Fruit fly (Drosophila melanogaster) whole organism, wandering third instar larva: ENCODE results near the gene CG13360.

Experiments used
- CG32264 ChIP-seq: fragments of 200-800 bp; sonication (Bioruptor generic); optimal IDR thresholded peaks from 2 replicates; lab custom pipeline; 2016; ENCODE audit warnings: missing biosample characterization, missing genetic modification characterization
- CG9705 ChIP-seq: fragments of 200-800 bp; sonication (Bioruptor generic); optimal IDR thresholded peaks from 2 replicates; lab custom pipeline; 2018; ENCODE audit warnings: missing biosample characterization, mild to moderate bottlenecking, missing genetic modification characterization
- CrebA ChIP-seq: fragments of 200-800 bp; sonication (Bioruptor generic); optimal IDR thresholded peaks from 2 replicates; lab custom pipeline; 2016; ENCODE audit warnings: missing biosample characterization, mild to moderate bottlenecking, missing genetic modification characterization, borderline replicate concordance
- Dfd ChIP-seq: fragments of >200 bp; optimal IDR thresholded peaks from 2 replicates; lab custom pipeline; 2017; ENCODE audit warnings: missing biosample characterization, missing genetic modification characterization
- GATAd ChIP-seq: sonication (Bioruptor generic); optimal IDR thresholded peaks from 2 replicates; lab custom pipeline; 2016; ENCODE audit warnings: missing biosample characterization, missing genetic modification characterization
- HLH106 ChIP-seq: fragments of 200-800 bp; optimal IDR thresholded peaks from 3 replicates; lab custom pipeline; 2019; ENCODE audit warnings: missing biosample characterization, mild to moderate bottlenecking, missing genetic modification characterization, moderate library complexity
- Hnf4 ChIP-seq: fragments of 200-800 bp; sonication (Bioruptor generic); optimal IDR thresholded peaks from 2 replicates; lab custom pipeline; 2016; ENCODE audit warnings: missing biosample characterization, mild to moderate bottlenecking, missing genetic modification characterization
- Hr83 ChIP-seq: fragments of 200-300 bp; sonication (Bioruptor generic); optimal IDR thresholded peaks from 2 replicates; lab custom pipeline; 2016; ENCODE audit warnings: missing biosample characterization, mild to moderate bottlenecking, missing genetic modification characterization, moderate library complexity; ENCODE audit not compliant: poor library complexity, severe bottlenecking
- Jra ChIP-seq: sonication (Bioruptor generic); optimal IDR thresholded peaks from 2 replicates; lab custom pipeline; 2016; ENCODE audit warnings: missing biosample characterization, missing genetic modification characterization
- Mio ChIP-seq: sonication (Bioruptor generic); optimal IDR thresholded peaks from 2 replicates; lab custom pipeline; 2016; ENCODE audit warnings: missing biosample characterization, missing genetic modification characterization
- Myc ChIP-seq: fragments of >200 bp; optimal IDR thresholded peaks from 2 replicates; lab custom pipeline; 2017
- N ChIP-seq: fragments of >200 bp; optimal IDR thresholded peaks from 2 replicates; lab custom pipeline; 2018; ENCODE audit warnings: missing biosample characterization, missing external identifiers, missing genetic modification characterization
- OdsH ChIP-seq: fragments of 200-800 bp; sonication (Bioruptor generic); optimal IDR thresholded peaks from 2 replicates; lab custom pipeline; 2016; ENCODE audit warnings: missing biosample characterization, mild to moderate bottlenecking, missing genetic modification characterization
- Sp1 ChIP-seq: fragments of 200-800 bp; sonication (Bioruptor generic); optimal IDR thresholded peaks from 3 replicates; lab custom pipeline; 2019; ENCODE audit warnings: missing biosample characterization, mild to moderate bottlenecking, missing genetic modification characterization, moderate library complexity
- Vsx2 ChIP-seq: fragments of 200-300, 225-300 bp; sonication (Bioruptor generic); optimal IDR thresholded peaks from 2 replicates; lab custom pipeline; 2018; ENCODE audit warnings: missing biosample characterization, missing genetic modification characterization; ENCODE audit not compliant: partially characterized antibody
- brk ChIP-seq: fragments of 200-800 bp; sonication (Bioruptor generic); optimal IDR thresholded peaks from 2 replicates; lab custom pipeline; 2016; ENCODE audit warnings: missing biosample characterization, mild to moderate bottlenecking, missing genetic modification characterization
- dl ChIP-seq, 2 experiments: fragments of 175-275, 200-275 bp in 1 of 2; fragments of 200-275 bp in 1 of 2; sonication (Bioruptor generic); optimal IDR thresholded peaks; lab custom pipeline; 2018; ENCODE audit warnings: mild to moderate bottlenecking in 2 of 2, missing biosample characterization in 2 of 2, missing genetic modification characterization in 2 of 2, moderate library complexity in 2 of 2; ENCODE audit not compliant: partially characterized antibody in 2 of 2, insufficient read depth in 1 of 2
- dmrt93B ChIP-seq: fragments of 200-800 bp; sonication (Bioruptor generic); optimal IDR thresholded peaks from 2 replicates; lab custom pipeline; 2018; ENCODE audit warnings: missing biosample characterization, mild to moderate bottlenecking, missing genetic modification characterization
- dsf ChIP-seq: sonication (Bioruptor generic); optimal IDR thresholded peaks from 2 replicates; lab custom pipeline; 2016; ENCODE audit warnings: missing biosample characterization, missing genetic modification characterization, borderline replicate concordance
- ey ChIP-seq: fragments of 200-800 bp; sonication (Bioruptor generic); optimal IDR thresholded peaks from 2 replicates; lab custom pipeline; 2016; ENCODE audit warnings: missing biosample characterization, missing genetic modification characterization
- foxo ChIP-seq, 2 experiments: fragments of 200-800 bp; sonication (Bioruptor generic); optimal IDR thresholded peaks; 2 replicates in 1 of 2; 3 replicates in 1 of 2; lab custom pipeline; 2016 to 2017; ENCODE audit warnings: missing biosample characterization in 2 of 2, missing genetic modification characterization in 2 of 2
- fru ChIP-seq: fragments of 200-800 bp; sonication (Bioruptor generic); optimal IDR thresholded peaks from 3 replicates; lab custom pipeline; 2016; ENCODE audit warnings: missing biosample characterization, mild to moderate bottlenecking, missing genetic modification characterization
- h ChIP-seq: fragments of 200-800 bp; sonication (Bioruptor generic); optimal IDR thresholded peaks from 3 replicates; lab custom pipeline; 2016; ENCODE audit warnings: missing biosample characterization, mild to moderate bottlenecking, missing genetic modification characterization
- pan ChIP-seq: fragments of >200 bp; optimal IDR thresholded peaks from 2 replicates; lab custom pipeline; 2017
- psq ChIP-seq: fragments of 200-800 bp; sonication (Bioruptor generic); optimal IDR thresholded peaks from 3 replicates; lab custom pipeline; 2017; ENCODE audit warnings: missing biosample characterization, mild to moderate bottlenecking, missing genetic modification characterization, moderate library complexity
- sv ChIP-seq: fragments of 200-800 bp; sonication (Bioruptor generic); optimal IDR thresholded peaks from 3 replicates; lab custom pipeline; 2016; ENCODE audit warnings: missing biosample characterization, missing genetic modification characterization
- tai ChIP-seq: sonication (Bioruptor generic); optimal IDR thresholded peaks from 2 replicates; lab custom pipeline; 2016; ENCODE audit warnings: missing biosample characterization, missing genetic modification characterization
- usp ChIP-seq: fragments of >200 bp; optimal IDR thresholded peaks from 2 replicates; lab custom pipeline; 2017; ENCODE audit warnings: missing biosample characterization, missing genetic modification characterization
- woc ChIP-seq: sonication (Bioruptor generic); optimal IDR thresholded peaks from 2 replicates; lab custom pipeline; 2016; ENCODE audit warnings: missing biosample characterization, mild to moderate bottlenecking, missing genetic modification characterization

The CG13360 gene

dm6 chrX:751201-751600, 38.7 kb downstream of the CG13360 start, which contains the start of gene CG13362:
Gene CG13362 (minus strand): TSS chrX:751301.
- no peak for TF ChIP-seq Dfd (GFP tag; lab: Kevin White, UChicago)
- TF ChIP-seq Mio (GFP tag; lab: Kevin White, UChicago): no peak
- TF ChIP-seq CG9705: no peak
- no peak for TF ChIP-seq tai (GFP tag; lab: Kevin White, UChicago)
- TF ChIP-seq dsf (GFP tag; lab: Kevin White, UChicago): no peak
- no peak for TF ChIP-seq GATAd (GFP tag; lab: Kevin White, UChicago)
- TF ChIP-seq OdsH (GFP tag; lab: Kevin White, UChicago): no peak
- no peak for TF ChIP-seq CrebA (GFP tag; lab: Kevin White, UChicago)
- no peak for TF ChIP-seq dl (GFP tag; optimal IDR thresholded peaks at IDR 0.05; lab: Kevin White, UChicago; ENCODE audit: insufficient read depth in 1 of 2, partially characterized antibody in 2 of 2)
- no peak for TF ChIP-seq HLH106 (tag; lab: Kevin White, UChicago)
- no peak for TF ChIP-seq fru
- TF ChIP-seq brk (GFP tag; lab: Kevin White, UChicago): no peak
- no peak for TF ChIP-seq h (GFP tag; lab: Kevin White, UChicago)
- TF ChIP-seq foxo (GFP tag; optimal IDR thresholded peaks at IDR 0.05; lab: Kevin White, UChicago): no peak

DNA sequence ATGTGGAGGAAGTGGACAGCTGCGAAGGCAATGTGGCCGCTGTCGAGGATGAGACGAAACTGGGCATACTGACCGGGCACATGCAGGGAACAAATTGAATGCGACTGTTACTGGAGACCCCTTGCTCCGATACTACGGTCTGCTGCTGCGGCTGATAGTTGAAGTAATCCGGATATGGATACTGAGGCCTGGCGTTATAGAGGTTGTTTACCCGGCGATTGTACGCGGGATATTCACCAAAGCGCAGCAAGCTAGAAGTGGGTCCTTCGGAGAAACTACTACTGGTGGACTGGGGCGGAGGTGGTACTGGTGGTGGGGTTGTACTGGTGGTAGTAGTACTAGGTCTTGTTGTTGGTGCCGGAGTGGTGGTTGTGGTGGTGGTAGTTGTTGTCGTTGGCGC, 39.8 kb downstream of the CG13360 start, which contains the start of gene CG5254:
Gene CG5254, plus strand, starts transcription at position 301 of the 400 bp plus-strand sequence.
- TF ChIP-seq Vsx2 (no peak), dmrt93B (GFP tag; lab: Kevin White, UChicago) (no peak), Jra (GFP tag; lab: Kevin White, UChicago) (no peak), usp (GFP tag; lab: Kevin White, UChicago) (no peak), Hnf4 (GFP tag; lab: Kevin White, UChicago) (no peak), Mio (GFP tag; lab: Kevin White, UChicago) (no peak), CG9705 (no peak), N (GFP tag; lab: Kevin White, UChicago) (no peak), tai (GFP tag; lab: Kevin White, UChicago) (no peak), OdsH (GFP tag; lab: Kevin White, UChicago) (no peak)
- TF ChIP-seq, all 38 proteins: peak for 0

DNA sequence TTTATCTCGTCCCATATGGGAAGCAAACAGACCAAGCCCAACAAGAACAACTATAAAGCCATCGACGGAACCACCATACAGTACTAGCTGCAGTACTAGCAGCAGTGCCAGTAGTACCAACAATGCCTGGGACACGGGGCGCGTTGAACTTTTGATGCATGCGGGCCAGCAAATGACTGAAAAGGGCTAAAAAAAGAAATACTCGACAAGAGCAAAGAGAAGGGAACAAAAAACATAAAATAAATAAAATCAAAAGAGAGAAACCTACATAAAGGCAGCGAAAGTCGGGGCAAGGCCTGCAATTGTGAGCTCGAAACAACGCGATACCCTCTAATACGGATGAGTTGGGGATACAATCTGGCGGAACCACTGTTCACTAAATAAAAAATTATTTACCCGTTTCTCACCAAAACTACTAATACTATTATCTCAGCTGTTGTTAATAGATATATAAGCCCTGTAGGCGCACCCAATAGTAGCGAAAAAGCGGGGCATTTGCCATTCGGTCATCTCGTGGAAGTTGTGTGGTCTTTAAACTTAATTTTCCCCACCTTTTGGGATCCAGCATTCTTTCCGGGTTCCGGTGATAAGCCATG, 50.2 kb downstream of the CG13360 start:
- TF ChIP-seq Mio (GFP tag; lab: Kevin White, UChicago) (no peak), tai (GFP tag; lab: Kevin White, UChicago) (no peak), OdsH (GFP tag; lab: Kevin White, UChicago) (no peak), Vsx2 (no peak), foxo (GFP tag; optimal IDR thresholded peaks at IDR 0.05; lab: Kevin White, UChicago) (no peak), CG32264 (no peak), dl (GFP tag; optimal IDR thresholded peaks at IDR 0.05; lab: Kevin White, UChicago; ENCODE audit: insufficient read depth in 1 of 2, partially characterized antibody in 2 of 2) (no peak), psq (GFP tag; lab: Kevin White, UChicago) (peak; percentile 11), pan (lab: Kevin White, UChicago) (no peak), Jra (GFP tag; lab: Kevin White, UChicago) (no peak), Sp1 (GFP tag; lab: Kevin White, UChicago) (no peak), Hr83 (GFP tag; lab: Kevin White, UChicago) (no peak), sv (no peak), Myc (lab: Kevin White, UChicago) (no peak), Hnf4 (GFP tag; lab: Kevin White, UChicago) (no peak), usp (GFP tag; lab: Kevin White, UChicago) (no peak), woc (GFP tag; lab: Kevin White, UChicago) (no peak), GATAd (GFP tag; lab: Kevin White, UChicago) (no peak), HLH106 (tag; lab: Kevin White, UChicago) (no peak), h (GFP tag; lab: Kevin White, UChicago) (peak; percentile 39), N (GFP tag; lab: Kevin White, UChicago) (no peak), ey (peak; percentile 14)
- TF ChIP-seq, all 38 proteins: peak for 3
